Worm (Caenorhabditis elegans): ENCODE measurements around the gene gfi-3.

The gfi-3 gene

DNA sequence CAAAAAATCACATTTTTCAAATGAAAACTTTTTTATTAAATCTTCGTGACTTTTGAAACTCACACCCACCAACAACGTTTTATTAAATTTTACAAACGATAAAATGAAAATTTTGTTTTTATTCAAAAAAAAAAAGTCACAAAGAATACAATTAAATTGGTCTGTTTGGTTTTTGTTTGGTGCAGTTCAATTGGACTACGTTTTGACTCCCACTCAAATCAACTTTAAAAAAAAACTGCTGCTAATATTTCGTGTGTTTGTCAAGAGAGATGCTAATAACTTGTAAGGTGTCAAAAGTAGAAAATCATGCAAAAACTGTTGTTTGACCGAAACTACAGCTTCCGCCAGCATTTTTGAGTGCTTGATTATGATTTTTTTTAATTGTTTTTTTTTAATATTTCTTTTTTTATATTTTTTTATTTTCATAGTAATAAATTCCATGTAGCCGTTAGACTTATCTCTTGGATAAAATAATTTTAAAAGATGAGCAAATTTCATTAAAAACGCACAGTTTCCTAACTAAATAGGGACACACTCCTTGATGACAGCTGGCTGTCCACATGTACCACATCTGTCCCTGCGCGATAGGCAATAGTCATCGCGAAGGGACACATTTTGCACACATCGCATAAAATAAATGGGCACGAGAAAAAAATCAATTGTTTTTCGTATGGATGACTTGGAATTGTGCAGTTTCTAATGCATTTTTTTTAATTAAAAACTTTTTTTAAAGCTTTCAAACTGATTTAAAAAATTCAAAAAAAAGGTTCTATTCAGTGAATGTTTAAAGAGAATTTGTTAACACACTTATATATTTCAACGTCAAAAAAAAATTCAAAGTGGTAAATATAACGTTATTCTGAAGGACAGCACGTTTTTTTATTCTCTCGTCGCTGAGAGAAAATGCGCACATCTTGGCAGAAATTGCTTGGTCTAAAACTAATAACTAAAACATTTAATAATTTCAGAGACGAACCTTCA, 45.2 kb downstream of the gfi-3 start:
- TF ChIP-seq aly-2 (tag; optimal IDR thresholded peaks at IDR 0.05) (peak; percentile 37), mdl-1 (tag; optimal IDR thresholded peaks at IDR 0.05) (peak; percentile 89 to 98), arid-1 (GFP tag; conservative IDR thresholded peaks at IDR 0.05) (peak; percentile 96), zag-1 (tag; optimal IDR thresholded peaks at IDR 0.05) (peak; percentile 98), egl-43 (GFP tag; IDR thresholded peaks at IDR 0.05) (peak; percentile 99), ceh-32 (tag; optimal IDR thresholded peaks at IDR 0.05; ENCODE audit: poor library complexity) (peak; percentile 92), cey-2 (tag; optimal IDR thresholded peaks at IDR 0.05; ENCODE audit: borderline replicate concordance, insufficient read depth) (peak; percentile 33), F37D6.2 (tag; optimal IDR thresholded peaks at IDR 0.05) (peak; percentile 99), dmd-6 (GFP tag; IDR thresholded peaks at IDR 0.05) (peak; percentile 98), duxl-1 (tag; optimal IDR thresholded peaks at IDR 0.05; ENCODE audit: poor library complexity) (peak; percentile 99), ZK337.2 (GFP tag; IDR thresholded peaks at IDR 0.05) (peak; percentile 92), daf-16 (GFP tag; optimal IDR thresholded peaks at IDR 0.05) (peak; percentile 96 to 99), daf-16 (tag; optimal IDR thresholded peaks at IDR 0.05) (peak; percentile 97), ctbp-1 (GFP tag; IDR thresholded peaks at IDR 0.05) (peak; percentile 99), hif-1 (tag; optimal IDR thresholded peaks at IDR 0.05) (peak; percentile 78 to 91), unc-39 (tag; optimal IDR thresholded peaks at IDR 0.05) (peak; percentile 8), php-3 (GFP tag; IDR thresholded peaks at IDR 0.05) (peak; percentile 99), lim-7 (GFP tag; IDR thresholded peaks at IDR 0.05) (peak; percentile 47; the same call in 1 of the 2 replicates), mes-2 (tag; optimal IDR thresholded peaks at IDR 0.05; ENCODE audit: poor library complexity, severe bottlenecking) (peak; percentile 99), jun-1 (tag; optimal IDR thresholded peaks at IDR 0.05) (peak; percentile 100), fos-1 (tag; optimal IDR thresholded peaks at IDR 0.05) (peak; percentile 96), spr-1 (tag; optimal IDR thresholded peaks at IDR 0.05) (peak; percentile 98), ces-1 (GFP tag; optimal IDR thresholded peaks at IDR 0.05) (peak; percentile 96), daf-12 (tag; optimal IDR thresholded peaks at IDR 0.05) (no peak), rbr-2 (tag; optimal IDR thresholded peaks at IDR 0.05) (peak; percentile 99), ceh-20 (GFP tag; IDR thresholded peaks at IDR 0.05) (peak; percentile 99), dpl-1 (GFP tag; optimal IDR thresholded peaks at IDR 0.05) (peak; percentile 76), ZK546.5 (tag; optimal IDR thresholded peaks at IDR 0.05) (peak; percentile 39 to 81), lin-13 (GFP tag; optimal IDR thresholded peaks at IDR 0.05) (peak; percentile 94), vab-7 (GFP tag; IDR thresholded peaks at IDR 0.05) (peak; percentile 98), nhr-237 (tag; optimal IDR thresholded peaks at IDR 0.05) (peak; percentile 94), skn-1 (tag; optimal IDR thresholded peaks at IDR 0.05) (peak; percentile 68), snpc-1.2 (GFP tag; IDR thresholded peaks at IDR 0.05) (peak; percentile 41; the same call in 1 of the 2 replicates), lir-3 (tag; optimal IDR thresholded peaks at IDR 0.05) (peak; percentile 95), attf-4 (tag; optimal IDR thresholded peaks at IDR 0.05) (peak; percentile 81), egl-27 (tag; optimal IDR thresholded peaks at IDR 0.05) (no peak), unc-130 (GFP tag; optimal IDR thresholded peaks at IDR 0.05) (no peak), saeg-2 (GFP tag; IDR thresholded peaks at IDR 0.05) (peak; percentile 99), tra-1 (GFP tag; IDR thresholded peaks at IDR 0.05) (peak; percentile 99), nhr-48 (tag; optimal IDR thresholded peaks at IDR 0.05) (peak; percentile 97), nhr-77 (tag; optimal IDR thresholded peaks at IDR 0.05) (peak; percentile 100), nhr-102 (tag; optimal IDR thresholded peaks at IDR 0.05) (peak; percentile 100), tag-97 (GFP tag; IDR thresholded peaks at IDR 0.05) (0 out of 2 replicates have a peak, but pooled peaks have one; percentile 49), F44E2.7 (GFP tag; IDR thresholded peaks at IDR 0.05) (no peak), ceh-28 (tag; optimal IDR thresholded peaks at IDR 0.05) (peak; percentile 96), dmd-8 (GFP tag; IDR thresholded peaks at IDR 0.05) (peak; percentile 79; the same call in 1 of the 2 replicates), zfp-2 (tag; optimal IDR thresholded peaks at IDR 0.05) (peak; percentile 88), ztf-11 (tag; optimal IDR thresholded peaks at IDR 0.05) (peak; percentile 91), lin-15B (tag; optimal IDR thresholded peaks at IDR 0.05) (peak; percentile 71)

Measured in whole organism, L4 larva.